Worm (Caenorhabditis elegans): ENCODE data around the gene plp-2.

Gene plp-2

ce11 chrX:14999101-14999500 lies 16.5 kb upstream of the plp-2 start, which contains the start of gene cutl-3:
cutl-3 (minus strand) TSS chrX:14999201.
- TF ChIP-seq ahr-1 (tag; optimal IDR thresholded peaks at IDR 0.05) (no peak), pax-1 (tag; optimal IDR thresholded peaks at IDR 0.05) (no peak), hlh-6 (tag; optimal IDR thresholded peaks at IDR 0.05) (no peak), syd-9 (tag; optimal IDR thresholded peaks at IDR 0.05) (no peak), eyg-1 (tag; optimal IDR thresholded peaks at IDR 0.05) (no peak), che-1 (tag; optimal IDR thresholded peaks at IDR 0.05) (no peak), K02D7.2 (tag; optimal IDR thresholded peaks at IDR 0.05) (no peak), T23F11.4 (GFP tag; optimal IDR thresholded peaks at IDR 0.05) (no peak), C08G9.2 (tag; optimal IDR thresholded peaks at IDR 0.05) (no peak)

ce11 chrX:14993744-14994143 lies 11.1 kb upstream of the plp-2 start:
- no peak for TF ChIP-seq pag-3 (tag; optimal IDR thresholded peaks at IDR 0.05; ENCODE audit: borderline replicate concordance)
- TF ChIP-seq pat-9 (tag; optimal IDR thresholded peaks at IDR 0.05) = no peak
- peak; percentile 71 for TF ChIP-seq unc-42 (tag; optimal IDR thresholded peaks at IDR 0.05)

ce11 chrX:14991280-14991679 lies 8.7 kb upstream of the plp-2 start, which contains the start of gene iglr-1:
iglr-1 (minus strand) TSS chrX:14991380.
- TF ChIP-seq pqm-1 (tag; optimal IDR thresholded peaks at IDR 0.05) = no peak
- TF ChIP-seq gmeb-2 (tag; optimal IDR thresholded peaks at IDR 0.05) = no peak
- no peak for TF ChIP-seq ets-4 (tag; optimal IDR thresholded peaks at IDR 0.05)
- TF ChIP-seq C38D4.7 (GFP tag; optimal IDR thresholded peaks at IDR 0.05) = no peak
- TF ChIP-seq nhr-232 (tag; optimal IDR thresholded peaks at IDR 0.05) = no peak
- no peak for TF ChIP-seq mec-3 (tag; optimal IDR thresholded peaks at IDR 0.05; ENCODE audit: borderline replicate concordance)

- TF ChIP-seq dmd-4 (tag; optimal IDR thresholded peaks at IDR 0.05; ENCODE audit: borderline replicate concordance) (no peak), pha-2 (tag; optimal IDR thresholded peaks at IDR 0.05) (no peak), ztf-16 (tag; optimal IDR thresholded peaks at IDR 0.05) (no peak), hlh-13 (GFP tag; optimal IDR thresholded peaks at IDR 0.05) (no peak), ttx-3 (tag; optimal IDR thresholded peaks at IDR 0.05) (no peak), nhr-11 (tag; optimal IDR thresholded peaks at IDR 0.05) (no peak), C38D4.7 (GFP tag; optimal IDR thresholded peaks at IDR 0.05) (no peak), ceh-30 (tag; optimal IDR thresholded peaks at IDR 0.05) (no peak), syd-9 (tag; optimal IDR thresholded peaks at IDR 0.05) (no peak), T23F11.4 (GFP tag; optimal IDR thresholded peaks at IDR 0.05) (no peak), pha-4 (tag; optimal IDR thresholded peaks at IDR 0.05) (no peak), elt-2 (tag; optimal IDR thresholded peaks at IDR 0.05) (no peak), C08G9.2 (tag; optimal IDR thresholded peaks at IDR 0.05) (no peak), unc-55 (GFP tag; optimal IDR thresholded peaks at IDR 0.05) (no peak), mec-3 (tag; optimal IDR thresholded peaks at IDR 0.05; ENCODE audit: borderline replicate concordance) (no peak)
These were observed 5.6 kb upstream of the plp-2 start for ce11 chrX:14988160-14988559.

- peak; percentile 47 for TF ChIP-seq tbx-2 (tag; optimal IDR thresholded peaks at IDR 0.05)
- TF ChIP-seq unc-55 (GFP tag; optimal IDR thresholded peaks at IDR 0.05) = peak; percentile 63
- TF ChIP-seq elt-4 (tag; optimal IDR thresholded peaks at IDR 0.05) = no peak
- TF ChIP-seq dve-1 (tag; optimal IDR thresholded peaks at IDR 0.05) = no peak
- no peak for TF ChIP-seq hlh-6 (tag; optimal IDR thresholded peaks at IDR 0.05)
- TF ChIP-seq ztf-16 (tag; optimal IDR thresholded peaks at IDR 0.05) = no peak
- TF ChIP-seq nfya-1 (tag; optimal IDR thresholded peaks at IDR 0.05) = peak; percentile 38
- TF ChIP-seq ceh-9 (tag; optimal IDR thresholded peaks at IDR 0.05) = no peak
- TF ChIP-seq syd-9 (tag; optimal IDR thresholded peaks at IDR 0.05) = no peak
- no peak for TF ChIP-seq pha-4 (tag; optimal IDR thresholded peaks at IDR 0.05)
- no peak for TF ChIP-seq dmd-4 (tag; optimal IDR thresholded peaks at IDR 0.05; ENCODE audit: borderline replicate concordance)
- no peak for TF ChIP-seq che-1 (tag; optimal IDR thresholded peaks at IDR 0.05)
- peak; percentile 58 for TF ChIP-seq ceh-31 (tag; optimal IDR thresholded peaks at IDR 0.05)
- TF ChIP-seq hlh-15 (tag; optimal IDR thresholded peaks at IDR 0.05) = no peak
- TF ChIP-seq hlh-30 (tag; optimal IDR thresholded peaks at IDR 0.05; ENCODE audit: insufficient read depth) = peak; percentile 92
- peak; percentile 29 for TF ChIP-seq ceh-34 (tag; optimal IDR thresholded peaks at IDR 0.05)
- no peak for TF ChIP-seq F13H6.1 (tag; optimal IDR thresholded peaks at IDR 0.05)
- TF ChIP-seq hlh-13 (GFP tag; optimal IDR thresholded peaks at IDR 0.05) = no peak
- peak; percentile 12 for TF ChIP-seq rnt-1 (tag; optimal IDR thresholded peaks at IDR 0.05)
- TF ChIP-seq ceh-48 (tag; optimal IDR thresholded peaks at IDR 0.05) = peak; percentile 81
- TF ChIP-seq unc-86 (tag; optimal IDR thresholded peaks at IDR 0.05) = no peak
- peak; percentile 23 for TF ChIP-seq unc-42 (tag; optimal IDR thresholded peaks at IDR 0.05)
- TF ChIP-seq zip-5 (tag; optimal IDR thresholded peaks at IDR 0.05) = no peak
- no peak for TF ChIP-seq ceh-45 (GFP tag; IDR thresholded peaks at IDR 0.05)
- no peak for TF ChIP-seq pax-1 (tag; optimal IDR thresholded peaks at IDR 0.05)
- no peak; the same call in 1 of the 2 replicates for TF ChIP-seq sox-2 (GFP tag; IDR thresholded peaks at IDR 0.05)
These were observed 670 bp upstream of the plp-2 start, which contains the start of gene rbg-1 for ce11 chrX:14983274-14983673. rbg-1 (plus strand) TSS chrX:14983533.

Data from whole organism, late embryonic.